Worm (Caenorhabditis elegans): ENCODE results near the gene srw-10.

The srw-10 gene

DNA sequence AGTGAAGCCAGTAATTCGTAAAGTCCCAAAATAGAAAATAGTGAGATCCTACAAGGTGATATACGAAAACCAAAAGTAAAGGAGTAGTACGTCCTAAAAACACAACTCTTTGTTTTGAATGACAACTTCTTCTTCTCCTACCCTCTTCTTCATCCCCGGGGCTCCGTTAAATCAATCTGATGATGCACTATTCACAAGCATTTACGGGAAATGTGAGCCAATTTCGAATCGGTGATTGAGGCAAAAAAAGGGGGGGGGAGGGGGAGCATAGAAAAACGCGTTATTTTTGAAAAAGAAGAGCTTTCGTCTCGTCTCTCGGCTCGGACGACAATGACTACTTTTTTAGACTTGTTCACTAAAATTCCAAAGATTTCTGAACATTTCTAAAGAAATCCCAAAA is 28.7 kb downstream of the srw-10 start:
- no peak for TF ChIP-seq nhr-237 (tag; optimal IDR thresholded peaks at IDR 0.05)
- TF ChIP-seq fkh-10 (GFP tag; optimal IDR thresholded peaks at IDR 0.05) = peak; percentile 57

- TF ChIP-seq lin-15B (tag; optimal IDR thresholded peaks at IDR 0.05) (no peak), jun-1 (tag; optimal IDR thresholded peaks at IDR 0.05) (no peak), elt-2 (tag; optimal IDR thresholded peaks at IDR 0.05) (no peak), snpc-4 (tag; optimal IDR thresholded peaks at IDR 0.05) (no peak), nhr-23 (tag; optimal IDR thresholded peaks at IDR 0.05) (no peak), daf-12 (tag; optimal IDR thresholded peaks at IDR 0.05) (no peak), nfya-1 (tag; optimal IDR thresholded peaks at IDR 0.05; ENCODE audit: insufficient read depth) (no peak), lin-39 (tag; optimal IDR thresholded peaks at IDR 0.05) (no peak), sea-2 (GFP tag; optimal IDR thresholded peaks at IDR 0.05) (no peak), egl-27 (tag; optimal IDR thresholded peaks at IDR 0.05) (no peak), nhr-12 (tag; optimal IDR thresholded peaks at IDR 0.05) (no peak), ztf-11 (tag; optimal IDR thresholded peaks at IDR 0.05) (no peak), ceh-9 (tag; optimal IDR thresholded peaks at IDR 0.05) (no peak), fkh-2 (tag; optimal IDR thresholded peaks at IDR 0.05) (no peak), elt-3 (tag; optimal IDR thresholded peaks at IDR 0.05) (no peak), pha-4 (tag; optimal IDR thresholded peaks at IDR 0.05) (no peak), zag-1 (tag; optimal IDR thresholded peaks at IDR 0.05) (no peak)
Measured at ce11 chrIII:12784854-12785253, 29.7 kb downstream of the srw-10 start, which contains the start of gene lgc-37. Gene lgc-37 (plus strand): TSS chrIII:12785154.

DNA sequence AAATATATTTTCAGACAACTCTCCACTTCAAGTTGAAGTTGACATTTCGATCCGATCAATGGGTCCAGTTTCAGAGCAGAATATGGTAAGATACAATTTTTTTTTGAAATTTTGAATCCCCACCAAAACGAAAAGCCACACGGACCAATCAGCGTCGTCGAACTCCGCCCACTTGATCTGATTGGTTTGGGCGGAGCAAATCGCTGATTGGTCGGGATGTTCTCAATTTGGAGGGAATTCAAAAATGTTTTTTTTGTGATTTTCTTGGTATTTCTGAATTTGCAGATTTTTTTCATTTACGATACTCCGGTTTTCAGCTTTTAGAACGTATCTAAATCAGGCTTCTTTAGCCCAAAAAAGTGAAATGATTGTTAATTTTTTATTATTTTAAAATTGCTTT is 30.3 kb downstream of the srw-10 start:
- TF ChIP-seq pqm-1 (tag; optimal IDR thresholded peaks at IDR 0.05) (no peak), nfya-1 (tag; optimal IDR thresholded peaks at IDR 0.05; ENCODE audit: insufficient read depth) (peak; percentile 55)

DNA sequence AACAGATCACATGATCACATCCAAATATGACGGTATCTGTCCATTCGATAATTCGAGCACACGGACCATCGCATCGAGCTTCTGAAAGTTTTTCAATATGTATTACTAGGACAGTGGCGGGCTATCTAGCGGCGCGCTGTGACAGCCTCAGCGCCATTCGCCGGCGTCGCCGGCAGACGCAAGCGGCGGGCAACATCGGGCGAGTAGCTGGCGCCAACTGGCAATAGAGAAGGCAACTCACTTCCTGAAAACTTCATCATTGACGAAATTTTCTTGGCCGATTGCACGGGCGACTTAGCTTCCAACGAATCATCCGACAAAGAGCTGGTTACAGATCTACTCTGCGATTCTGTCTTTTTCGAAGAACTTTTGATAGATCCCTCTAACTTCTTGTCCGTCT is 33.1 kb downstream of the srw-10 start:
- TF ChIP-seq tbx-2 (tag; optimal IDR thresholded peaks at IDR 0.05) (no peak), hmg-11 (tag; optimal IDR thresholded peaks at IDR 0.05) (no peak), fos-1 (tag; optimal IDR thresholded peaks at IDR 0.05) (no peak), egl-27 (tag; optimal IDR thresholded peaks at IDR 0.05) (no peak), pha-4 (tag; optimal IDR thresholded peaks at IDR 0.05) (no peak), fkh-2 (tag; optimal IDR thresholded peaks at IDR 0.05) (no peak), zag-1 (tag; optimal IDR thresholded peaks at IDR 0.05) (no peak), ZK546.5 (tag; optimal IDR thresholded peaks at IDR 0.05) (no peak), skn-1 (tag; optimal IDR thresholded peaks at IDR 0.05) (no peak), ceh-82 (tag; optimal IDR thresholded peaks at IDR 0.05) (no peak), nhr-12 (tag; optimal IDR thresholded peaks at IDR 0.05) (no peak), nhr-76 (tag; optimal IDR thresholded peaks at IDR 0.05) (no peak), ztf-11 (tag; optimal IDR thresholded peaks at IDR 0.05) (no peak), snpc-4 (tag; optimal IDR thresholded peaks at IDR 0.05) (no peak), eor-1 (tag; optimal IDR thresholded peaks at IDR 0.05) (no peak), lin-15B (tag; optimal IDR thresholded peaks at IDR 0.05) (no peak), egl-5 (tag; optimal IDR thresholded peaks at IDR 0.05) (no peak), nfya-1 (tag; optimal IDR thresholded peaks at IDR 0.05; ENCODE audit: insufficient read depth) (no peak), elt-1 (tag; optimal IDR thresholded peaks at IDR 0.05) (no peak), sea-2 (GFP tag; optimal IDR thresholded peaks at IDR 0.05) (no peak)

- TF ChIP-seq elt-1 (tag; optimal IDR thresholded peaks at IDR 0.05) (no peak), pqm-1 (tag; optimal IDR thresholded peaks at IDR 0.05) (no peak), elt-3 (tag; optimal IDR thresholded peaks at IDR 0.05) (no peak), hmg-11 (tag; optimal IDR thresholded peaks at IDR 0.05) (no peak), nhr-76 (tag; optimal IDR thresholded peaks at IDR 0.05) (no peak), mdl-1 (tag; optimal IDR thresholded peaks at IDR 0.05) (no peak), sea-2 (GFP tag; optimal IDR thresholded peaks at IDR 0.05) (no peak), ceh-9 (tag; optimal IDR thresholded peaks at IDR 0.05) (no peak), snpc-4 (tag; optimal IDR thresholded peaks at IDR 0.05) (no peak), unc-39 (tag; optimal IDR thresholded peaks at IDR 0.05) (no peak), fos-1 (tag; optimal IDR thresholded peaks at IDR 0.05) (no peak), lsy-12 (tag; optimal IDR thresholded peaks at IDR 0.05) (no peak), pha-4 (tag; optimal IDR thresholded peaks at IDR 0.05) (no peak), lin-15B (tag; optimal IDR thresholded peaks at IDR 0.05) (no peak), unc-62 (GFP tag; optimal IDR thresholded peaks at IDR 0.05) (no peak), fkh-10 (GFP tag; optimal IDR thresholded peaks at IDR 0.05) (no peak)
Measured at ce11 chrIII:12789420-12789819, 34.3 kb downstream of the srw-10 start, which contains the start of gene BE10.1. Gene BE10.1 (minus strand): TSS chrIII:12789520.

Data from whole organism, L3 larva.